Fruit fly (Drosophila melanogaster) whole organism: ENCODE measurements around the gene CG12725.

Experiments used
- CG8478 ChIP-seq: fragments of >200 bp; optimal IDR thresholded peaks from 2 replicates; lab custom pipeline; 2018; ENCODE audit warnings: inconsistent platforms
- EcR ChIP-seq, 2 experiments: fragments of >200 bp; optimal IDR thresholded peaks; 2 replicates each; lab custom pipeline; 2017; ENCODE audit warnings: missing biosample characterization in 2 of 2, missing genetic modification characterization in 2 of 2, missing genetic modification reagents in 2 of 2
- psq ChIP-seq: fragments of >200 bp; optimal IDR thresholded peaks from 2 replicates; lab custom pipeline; 2017

DNA sequence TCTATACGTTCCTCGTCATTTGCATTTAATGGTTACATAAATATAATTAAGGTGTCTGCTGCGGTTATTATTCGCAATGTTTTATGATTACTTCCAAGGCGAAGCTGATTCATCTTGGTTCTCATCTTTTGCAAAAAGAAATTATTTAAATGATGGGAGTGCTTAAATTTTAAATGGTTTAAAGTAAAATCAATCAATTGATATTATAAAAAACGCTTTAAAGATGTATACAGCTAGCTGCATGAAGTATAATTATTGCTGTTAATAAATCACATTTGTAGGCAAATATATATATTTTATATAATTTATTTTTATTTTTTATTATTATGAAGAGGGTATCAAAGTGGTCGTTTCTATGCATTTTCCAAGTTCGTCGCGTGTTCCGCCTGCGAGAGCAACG lies 48.1 kb upstream of the CG12725 start:
- TF ChIP-seq EcR (GFP tag; optimal IDR thresholded peaks at IDR 0.05; lab: Kevin White, UChicago): no peak
- TF ChIP-seq psq (lab: Kevin White, UChicago): no peak
- no peak for TF ChIP-seq CG8478 (lab: Kevin White, UChicago)
